Worm (Caenorhabditis elegans): ENCODE data around the gene srh-10.

DNA sequence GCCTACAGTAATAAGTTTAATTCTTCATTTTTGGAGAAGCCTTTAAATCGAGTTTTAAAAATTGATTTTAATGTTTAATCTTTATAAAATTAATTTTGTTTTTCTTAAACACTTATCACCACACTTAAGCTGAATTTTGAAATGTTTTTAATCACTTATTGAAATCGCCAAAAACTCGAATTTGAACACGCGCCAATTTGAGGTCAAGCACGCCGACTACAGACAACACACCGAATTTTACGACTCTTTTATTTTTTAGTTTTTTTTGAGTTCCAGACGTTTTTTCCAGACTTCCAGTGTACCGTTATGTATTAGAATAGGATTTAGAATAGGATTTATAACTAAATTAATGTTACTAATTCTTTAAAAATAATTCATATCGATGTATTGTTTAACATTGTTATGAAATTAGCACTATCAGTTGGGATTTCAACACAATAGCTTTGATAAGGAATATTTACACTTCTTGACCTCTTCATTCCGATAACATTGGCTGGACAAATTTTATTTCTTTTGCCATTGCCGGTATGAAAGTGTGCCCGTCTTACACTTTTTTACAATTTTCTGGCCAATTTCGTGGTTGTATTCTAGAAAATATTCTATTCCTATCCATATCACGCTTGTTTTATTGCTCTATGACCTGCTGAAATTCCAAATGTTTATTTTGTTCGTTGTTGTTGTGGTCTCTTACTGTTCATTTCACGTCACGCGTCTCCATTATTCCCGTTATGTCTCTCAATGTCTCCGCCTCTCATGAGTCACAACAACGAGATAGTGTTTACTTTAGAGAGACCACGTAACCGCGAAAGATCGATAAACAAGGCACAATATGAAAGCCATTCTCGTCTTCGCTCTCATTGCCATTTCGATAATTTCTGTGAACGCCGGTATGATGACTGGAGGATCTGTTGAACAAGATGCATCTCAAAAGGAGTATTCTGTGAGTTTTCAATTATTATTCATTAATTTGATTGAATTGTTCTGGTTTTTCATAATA lies 23.4 kb downstream of the srh-10 start, which contains the start of gene cpi-2:
- TF ChIP-seq elt-3 (tag; optimal IDR thresholded peaks at IDR 0.05) = no peak
- no peak for TF ChIP-seq zag-1 (tag; optimal IDR thresholded peaks at IDR 0.05)
- no peak for TF ChIP-seq lir-3 (tag; optimal IDR thresholded peaks at IDR 0.05; ENCODE audit: poor library complexity)
- peak; percentile 75 to 92 (median 85) for TF ChIP-seq dpl-1 (GFP tag; optimal IDR thresholded peaks at IDR 0.05)
- TF ChIP-seq ama-1 (optimal IDR thresholded peaks at IDR 0.05) = no peak
- peak; percentile 26 for TF ChIP-seq tbx-2 (tag; optimal IDR thresholded peaks at IDR 0.05)

All from whole organism, L1 larva.